Fruit fly (Drosophila melanogaster): Measurements from ENCODE around the gene CG4995.
A peak's percentile ranks its signal among the peaks of the same experiment; 100 is the strongest.

The CG4995 gene

dm6 chr2L:10306518-10307260, 15.6 kb upstream of the CG4995 start, which contains the start of the genes CG5390 and CG4968 (continued):
- no peak for TF ChIP-seq sima (GFP tag; optimal IDR thresholded peaks at IDR 0.05)
- peak; percentile 83 for TF ChIP-seq Fer1 (GFP tag; optimal IDR thresholded peaks at IDR 0.05)
- peak; percentile 41 for TF ChIP-seq pho (GFP tag; optimal IDR thresholded peaks at IDR 0.05)
- no peak for TF ChIP-seq p53 (GFP tag; optimal IDR thresholded peaks at IDR 0.05)
- TF ChIP-seq Antp (GFP tag; optimal IDR thresholded peaks at IDR 0.05) = peak; percentile 6
- TF ChIP-seq CG1602 (GFP tag; optimal IDR thresholded peaks at IDR 0.05) = peak; percentile 8
- TF ChIP-seq CG30020 (tag; optimal IDR thresholded peaks at IDR 0.05) = peak; percentile 94
- peak; percentile 54 for TF ChIP-seq az2 (GFP tag; optimal IDR thresholded peaks at IDR 0.05)
- TF ChIP-seq amos (GFP tag; IDR thresholded peaks at IDR 0.05; ENCODE audit: partially characterized antibody) = no peak; the same call in 1 of the 2 replicates
- peak; percentile 99 for TF ChIP-seq CG2116 (GFP tag; optimal IDR thresholded peaks at IDR 0.05)
- TF ChIP-seq Drgx (GFP tag; IDR thresholded peaks at IDR 0.05) = peak; percentile 86
- peak; percentile 52 for TF ChIP-seq Hr3 (GFP tag; optimal IDR thresholded peaks at IDR 0.05)
- peak; percentile 43 for TF ChIP-seq twi (tag; optimal IDR thresholded peaks at IDR 0.05)
- peak; percentile 44 to 69 for TF ChIP-seq dpn (GFP tag; optimal IDR thresholded peaks at IDR 0.05)
- no peak for TF ChIP-seq pb (GFP tag; optimal IDR thresholded peaks at IDR 0.05)
- TF ChIP-seq CG10321 (GFP tag; IDR thresholded peaks at IDR 0.05) = 0 out of 2 replicates have a peak, but pooled peaks have one; percentile 27
- no peak for TF ChIP-seq gsb-n (tag; optimal IDR thresholded peaks at IDR 0.05)
- TF ChIP-seq mirr (GFP tag; optimal IDR thresholded peaks at IDR 0.05) = peak; percentile 20
- peak in 1 of 2 experiments; percentile 20 for TF ChIP-seq Hr78 (GFP tag; optimal IDR thresholded peaks at IDR 0.05)
- no peak for TF ChIP-seq CG7357 (GFP tag; IDR thresholded peaks at IDR 0.05)
- peak; percentile 10 for TF ChIP-seq disco-r (GFP tag; optimal IDR thresholded peaks at IDR 0.05)
- TF ChIP-seq CG12659 (GFP tag; optimal IDR thresholded peaks at IDR 0.05) = peak; percentile 86
- TF ChIP-seq esg (GFP tag; conservative IDR thresholded peaks at IDR 0.05) = peak; percentile 13; the same call in 1 of the 2 replicates
- peak; percentile 76 for TF ChIP-seq BtbVII (GFP tag; optimal IDR thresholded peaks at IDR 0.05)
- TF ChIP-seq ato (GFP tag; IDR thresholded peaks at IDR 0.05; ENCODE audit: partially characterized antibody) = peak; percentile 27; the same call in 1 of the 2 replicates
- TF ChIP-seq fd3F (GFP tag; optimal IDR thresholded peaks at IDR 0.05) = peak; percentile 62
- no peak for TF ChIP-seq CG8765 (GFP tag; IDR thresholded peaks at IDR 0.05)
- no peak for TF ChIP-seq sim (GFP tag; IDR thresholded peaks at IDR 0.05)
- TF ChIP-seq cad (GFP tag; optimal IDR thresholded peaks at IDR 0.05) = no peak
- TF ChIP-seq CG17359 (tag; optimal IDR thresholded peaks at IDR 0.05) = peak; percentile 72
- TF ChIP-seq CG10654 (GFP tag; optimal IDR thresholded peaks at IDR 0.05) = peak; percentile 58
- peak; percentile 61 for TF ChIP-seq pros (GFP tag; optimal IDR thresholded peaks at IDR 0.05)
- peak in 1 of 3 experiments; percentile 36 for TF ChIP-seq lola (GFP tag; optimal IDR thresholded peaks at IDR 0.05)
- 0 out of 2 replicates have a peak, but pooled peaks have one; percentile 45 for TF ChIP-seq CG5953 (GFP tag; IDR thresholded peaks at IDR 0.05)
- peak; percentile 48 for TF ChIP-seq Adf1 (GFP tag; IDR thresholded peaks at IDR 0.05)
- TF ChIP-seq chinmo (GFP tag; IDR thresholded peaks at IDR 0.05; ENCODE audit: partially characterized antibody) = 0 out of 4 replicates have a peak, but pooled peaks have one; percentile 65
- TF ChIP-seq en (GFP tag; optimal IDR thresholded peaks at IDR 0.05) = no peak
- peak; percentile 33 for TF ChIP-seq nau (GFP tag; optimal IDR thresholded peaks at IDR 0.05)
- TF ChIP-seq CG12219 (GFP tag; optimal IDR thresholded peaks at IDR 0.05) = peak; percentile 37
- peak; percentile 30 for TF ChIP-seq CG15011 (GFP tag; optimal IDR thresholded peaks at IDR 0.05)
- no peak for TF ChIP-seq usp (GFP tag; optimal IDR thresholded peaks at IDR 0.05)
- no peak for TF ChIP-seq crc (GFP tag; optimal IDR thresholded peaks at IDR 0.05)
- TF ChIP-seq HmgZ (tag; optimal IDR thresholded peaks at IDR 0.05) = peak; percentile 68
- TF ChIP-seq ci (GFP tag; IDR thresholded peaks at IDR 0.05) = peak; percentile 81; the same call in 2 of the 3 replicates
- TF ChIP-seq CG10979 (tag; optimal IDR thresholded peaks at IDR 0.05) = peak; percentile 62
- peak; percentile 53; the same call in 1 of the 2 replicates for TF ChIP-seq stc (GFP tag; IDR thresholded peaks at IDR 0.05)
- peak; percentile 38; the same call in 1 of the 3 replicates for TF ChIP-seq Aef1 (GFP tag; IDR thresholded peaks at IDR 0.05)
- TF ChIP-seq bcd (GFP tag; optimal IDR thresholded peaks at IDR 0.05) = no peak
- TF ChIP-seq run (tag; optimal IDR thresholded peaks at IDR 0.05) = no peak
